Worm (Caenorhabditis elegans): ENCODE results near the gene smg-4.

DNA sequence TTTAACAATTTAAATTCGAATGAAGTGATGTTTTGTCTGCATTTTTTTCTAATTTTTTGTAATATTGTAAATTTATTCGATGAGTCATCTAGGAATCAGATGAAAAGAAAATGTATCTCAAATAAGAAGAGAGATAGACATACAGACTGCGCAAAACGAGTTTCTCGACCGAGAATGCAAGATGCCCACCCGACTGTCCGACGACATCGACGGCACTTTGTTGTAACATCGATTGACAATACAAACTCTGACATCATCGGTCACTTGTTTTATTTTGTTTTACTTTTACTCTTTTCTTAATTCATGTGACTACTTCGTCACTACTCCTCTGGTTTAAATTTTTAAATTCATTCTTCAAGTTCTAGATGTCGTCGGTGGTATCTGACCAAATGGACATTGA is 36.7 kb downstream of the smg-4 start, which contains the start of gene sta-2:
- TF ChIP-seq snpc-4 (tag; optimal IDR thresholded peaks at IDR 0.05) (no peak), pha-4 (tag; optimal IDR thresholded peaks at IDR 0.05) (no peak), ztf-11 (tag; optimal IDR thresholded peaks at IDR 0.05) (no peak), sem-2 (GFP tag; optimal IDR thresholded peaks at IDR 0.05) (no peak), ceh-39 (tag; optimal IDR thresholded peaks at IDR 0.05) (no peak), ham-2 (GFP tag; optimal IDR thresholded peaks at IDR 0.05) (no peak), unc-39 (tag; optimal IDR thresholded peaks at IDR 0.05) (no peak), ceh-43 (GFP tag; optimal IDR thresholded peaks at IDR 0.05) (no peak), nhr-28 (tag; optimal IDR thresholded peaks at IDR 0.05) (no peak), unc-62 (GFP tag; optimal IDR thresholded peaks at IDR 0.05) (no peak), elt-3 (tag; optimal IDR thresholded peaks at IDR 0.05) (no peak), tbx-8 (GFP tag; optimal IDR thresholded peaks at IDR 0.05) (no peak)
